Fruit fly (Drosophila melanogaster) whole organism, prepupa: ENCODE results near the gene CG9154.

Source experiments
- CG34406 ChIP-seq: fragments of 200-800 bp; sonication (Bioruptor generic); optimal IDR thresholded peaks from 3 replicates; lab custom pipeline; 2016; ENCODE audit warnings: missing biosample characterization, missing genetic modification characterization
- CG6854 ChIP-seq: fragments of 200-800 bp; sonication (Bioruptor generic); optimal IDR thresholded peaks from 2 replicates; lab custom pipeline; 2017; ENCODE audit warnings: missing biosample characterization, mild to moderate bottlenecking, missing genetic modification characterization
- Gug ChIP-seq: fragments of 200-800 bp; sonication (Bioruptor generic); IDR thresholded peaks from 2 replicates; pipeline ENCODE4 v1.3.6; 2022; ENCODE audit warnings: missing biosample characterization, missing genetic modification characterization
- Hr38 ChIP-seq: sonication (Bioruptor generic); optimal IDR thresholded peaks from 2 replicates; lab custom pipeline; 2016; ENCODE audit warnings: missing biosample characterization, missing genetic modification characterization
- Hr39 ChIP-seq: fragments of 200-800 bp; sonication (Bioruptor generic); optimal IDR thresholded peaks from 2 replicates; lab custom pipeline; 2016; ENCODE audit warnings: missing biosample characterization, missing genetic modification characterization
- Met ChIP-seq: fragments of 200-800 bp; sonication (Bioruptor generic); optimal IDR thresholded peaks from 3 replicates; lab custom pipeline; 2016; ENCODE audit warnings: missing biosample characterization, missing genetic modification characterization
- Smox ChIP-seq: fragments of 200-800 bp; sonication (Bioruptor generic); optimal IDR thresholded peaks from 3 replicates; lab custom pipeline; 2016; ENCODE audit warnings: missing biosample characterization, missing genetic modification characterization
- acj6 ChIP-seq: fragments of 200-800 bp; sonication (Bioruptor generic); optimal IDR thresholded peaks from 3 replicates; lab custom pipeline; 2016; ENCODE audit warnings: missing biosample characterization, missing genetic modification characterization
- topi ChIP-seq: fragments of 200-800 bp; sonication (Bioruptor generic); optimal IDR thresholded peaks from 3 replicates; lab custom pipeline; 2016; ENCODE audit warnings: missing biosample characterization, missing genetic modification characterization

- TF ChIP-seq Smox (GFP tag; lab: Kevin White, UChicago) (no peak), topi (no peak), Hr39 (no peak), CG34406 (GFP tag; lab: Kevin White, UChicago) (no peak), acj6 (GFP tag; lab: Kevin White, UChicago) (no peak), Hr38 (no peak), CG6854 (GFP tag; lab: Kevin White, UChicago) (no peak), Gug (GFP tag; lab: Robert Waterston, UW) (no peak), Met (no peak)
These were observed 21.9 kb downstream of the CG9154 start, which contains the start of the genes CG34179 and slmo for dm6 chr2L:6048542-6048941.
